Worm (Caenorhabditis elegans): ENCODE measurements around the gene sri-30.

DNA sequence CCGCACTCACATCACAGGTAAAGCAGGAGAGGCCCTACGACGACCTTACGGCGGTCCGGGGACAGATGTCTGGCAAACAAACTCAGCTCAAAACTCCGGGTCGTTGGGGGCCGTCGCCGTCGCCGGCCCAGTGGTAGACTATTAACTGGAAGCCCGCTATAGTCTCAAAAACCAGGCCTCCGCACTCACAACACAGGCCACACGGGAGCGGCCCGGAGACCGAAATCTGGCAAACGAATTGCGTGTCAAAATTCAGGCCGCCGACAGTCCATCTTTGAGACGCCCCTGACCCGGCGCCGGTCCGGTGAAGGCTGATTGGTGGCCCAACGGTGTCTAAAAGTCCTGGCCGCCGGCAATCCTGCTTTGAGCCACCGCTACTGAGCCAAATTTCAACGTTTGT is 553 bp upstream of the sri-30 start:
- TF ChIP-seq lsy-2 (tag; optimal IDR thresholded peaks at IDR 0.05) (no peak), skn-1 (tag; optimal IDR thresholded peaks at IDR 0.05) (no peak), nhr-85 (tag) (no peak)

Measured in whole organism, L1 larva.